Fruit fly (Drosophila melanogaster) whole organism, embryonic: Measurements from ENCODE around the gene qless.

ENCODE experiments used
- BEAF-32 ChIP-seq: fragments of 200-800 bp; sonication (Bioruptor generic); optimal IDR thresholded peaks from 3 replicates; lab custom pipeline; 2017; ENCODE audit warnings: missing biosample characterization, missing genetic modification characterization, mild to moderate bottlenecking, moderate library complexity, missing genetic modification reagents
- Bdp1 ChIP-seq: fragments of 200-800 bp; sonication (Bioruptor generic); optimal IDR thresholded peaks from 3 replicates; lab custom pipeline; 2016; ENCODE audit warnings: missing biosample characterization, missing genetic modification characterization
- CG10431 ChIP-seq: fragments of 200-800 bp; sonication (Bioruptor generic); optimal IDR thresholded peaks from 3 replicates; lab custom pipeline; 2018; ENCODE audit warnings: missing biosample characterization, mild to moderate bottlenecking, missing genetic modification characterization
- CG10565 ChIP-seq: fragments of 200-800 bp; sonication (Bioruptor generic); optimal IDR thresholded peaks from 3 replicates; lab custom pipeline; 2016; ENCODE audit warnings: missing biosample characterization, mild to moderate bottlenecking, missing genetic modification characterization
- CG10959 ChIP-seq: fragments of 200-800 bp; sonication (Bioruptor generic); IDR thresholded peaks from 2 replicates; pipeline ENCODE4 v1.3.6; 2022; ENCODE audit warnings: missing biosample characterization, missing genetic modification characterization
- CG11093 ChIP-seq: fragments of 200-800 bp; sonication (Bioruptor generic); IDR thresholded peaks from 3 replicates; pipeline ENCODE4 v1.3.6; 2022; ENCODE audit warnings: missing biosample characterization, missing genetic modification characterization
- CG12659 ChIP-seq: fragments of 200-800 bp; sonication (Bioruptor generic); optimal IDR thresholded peaks from 3 replicates; lab custom pipeline; 2017; ENCODE audit warnings: mild to moderate bottlenecking, missing biosample characterization, missing genetic modification reagents, missing genetic modification characterization
- CG14050 ChIP-seq: fragments of 200-800 bp; sonication (Bioruptor generic); IDR thresholded peaks from 3 replicates; pipeline ENCODE4 v1.3.6; 2022; ENCODE audit warnings: missing biosample characterization, missing genetic modification characterization
- CG15479 ChIP-seq: fragments of 200-800 bp; sonication (Bioruptor generic); optimal IDR thresholded peaks from 3 replicates; lab custom pipeline; 2019; ENCODE audit warnings: missing biosample characterization, mild to moderate bottlenecking, missing genetic modification characterization, moderate library complexity
- CG17802 ChIP-seq: fragments of 200-800 bp; sonication (Bioruptor generic); optimal IDR thresholded peaks from 2 replicates; lab custom pipeline; 2018; ENCODE audit warnings: missing biosample characterization, mild to moderate bottlenecking, missing genetic modification characterization, moderate library complexity
- CG2116 ChIP-seq: fragments of 200-800 bp; sonication (Bioruptor generic); optimal IDR thresholded peaks from 3 replicates; lab custom pipeline; 2018; ENCODE audit warnings: missing biosample characterization, mild to moderate bottlenecking, missing genetic modification characterization
- CG2712 ChIP-seq: fragments of 200-800 bp; optimal IDR thresholded peaks from 3 replicates; lab custom pipeline; 2019; ENCODE audit warnings: missing biosample characterization, mild to moderate bottlenecking, missing genetic modification characterization, moderate library complexity
- CG33557 ChIP-seq: fragments of 200-800 bp; sonication (Bioruptor generic); optimal IDR thresholded peaks from 2 replicates; lab custom pipeline; 2019; ENCODE audit warnings: missing biosample characterization, mild to moderate bottlenecking, missing genetic modification characterization, moderate library complexity
- CG3838 ChIP-seq: fragments of 200-800 bp; sonication (Bioruptor generic); optimal IDR thresholded peaks from 3 replicates; lab custom pipeline; 2016; ENCODE audit warnings: missing biosample characterization, missing genetic modification characterization
- CG6254 ChIP-seq: fragments of 200-800 bp; sonication (Bioruptor generic); optimal IDR thresholded peaks from 3 replicates; lab custom pipeline; 2017; ENCODE audit warnings: mild to moderate bottlenecking, missing biosample characterization, missing genetic modification reagents, missing genetic modification characterization
- CG6813 ChIP-seq: fragments of 200-800 bp; sonication (Bioruptor generic); optimal IDR thresholded peaks from 2 replicates; lab custom pipeline; 2017; ENCODE audit warnings: missing biosample characterization, missing genetic modification characterization, mild to moderate bottlenecking, moderate library complexity, missing genetic modification reagents
- CG7357 ChIP-seq: fragments of 200-800 bp; sonication (Bioruptor generic); IDR thresholded peaks from 3 replicates; pipeline ENCODE4 v1.3.6; 2022; ENCODE audit warnings: missing biosample characterization, missing genetic modification characterization
- CG8944 ChIP-seq: fragments of 200-800 bp; sonication (Bioruptor generic); optimal IDR thresholded peaks from 3 replicates; lab custom pipeline; 2016; ENCODE audit warnings: missing biosample characterization, missing genetic modification characterization
- CG9876 ChIP-seq: fragments of 200-800 bp; sonication (Bioruptor generic); optimal IDR thresholded peaks from 2 replicates; lab custom pipeline; 2016; ENCODE audit warnings: missing biosample characterization, missing genetic modification characterization
- D19A ChIP-seq: fragments of 200-800 bp; optimal IDR thresholded peaks from 3 replicates; lab custom pipeline; 2019; ENCODE audit warnings: missing biosample characterization, mild to moderate bottlenecking, missing genetic modification characterization, moderate library complexity
- Dek ChIP-seq: fragments of 200-800 bp; sonication (Bioruptor generic); optimal IDR thresholded peaks from 3 replicates; lab custom pipeline; 2019; ENCODE audit warnings: missing biosample characterization, mild to moderate bottlenecking, missing genetic modification characterization, moderate library complexity
- Dip2 ChIP-seq: fragments of 200-800 bp; sonication (Bioruptor generic); IDR thresholded peaks from 2 replicates; pipeline ENCODE4 v1.3.6; 2022; ENCODE audit warnings: missing biosample characterization, missing genetic modification characterization
- Dref ChIP-seq: fragments of 200-800 bp; sonication (Bioruptor generic); IDR thresholded peaks from 2 replicates; pipeline ENCODE4 v1.3.6; 2022; ENCODE audit warnings: missing biosample characterization, missing genetic modification characterization
- ERR ChIP-seq: fragments of 200-800 bp; sonication (Bioruptor generic); optimal IDR thresholded peaks from 2 replicates; lab custom pipeline; 2016; ENCODE audit warnings: missing biosample characterization, missing genetic modification characterization
- Gug ChIP-seq: fragments of 200-800 bp; sonication (Bioruptor generic); IDR thresholded peaks from 4 replicates; pipeline ENCODE4 v1.3.6; 2022; ENCODE audit warnings: missing biosample characterization, missing genetic modification characterization
- HHEX ChIP-seq: fragments of 200-800 bp; sonication (Bioruptor generic); optimal IDR thresholded peaks from 3 replicates; lab custom pipeline; 2017; ENCODE audit warnings: missing biosample characterization, mild to moderate bottlenecking, missing genetic modification characterization, missing genetic modification reagents
- Hr51 ChIP-seq, 2 experiments: fragments of 200-800 bp; sonication (Bioruptor generic); optimal IDR thresholded peaks; 2 replicates in 1 of 2; 3 replicates in 1 of 2; lab custom pipeline; 2016 to 2018; ENCODE audit warnings: missing biosample characterization in 2 of 2, missing genetic modification characterization in 2 of 2, mild to moderate bottlenecking in 1 of 2, moderate library complexity in 1 of 2
- Hsf ChIP-seq: fragments of 200-800 bp; sonication (Bioruptor generic); optimal IDR thresholded peaks from 3 replicates; lab custom pipeline; 2016; ENCODE audit warnings: missing biosample characterization, missing genetic modification characterization
- Jarid2 ChIP-seq: fragments of 200-800 bp; sonication (Bioruptor generic); optimal IDR thresholded peaks from 3 replicates; lab custom pipeline; 2017; ENCODE audit warnings: mild to moderate bottlenecking, missing biosample characterization, missing genetic modification reagents, missing genetic modification characterization
- Mad ChIP-seq: fragments of 200-800 bp; sonication (Bioruptor generic); optimal IDR thresholded peaks from 2 replicates; lab custom pipeline; 2016; ENCODE audit warnings: missing biosample characterization, missing genetic modification characterization
- NC2β ChIP-seq: fragments of 200-800 bp; sonication (Bioruptor generic); optimal IDR thresholded peaks from 2 replicates; lab custom pipeline; 2016; ENCODE audit warnings: missing biosample characterization, missing genetic modification characterization
- Neu2 ChIP-seq: fragments of 200-800 bp; sonication (Bioruptor generic); optimal IDR thresholded peaks from 3 replicates; lab custom pipeline; 2016; ENCODE audit warnings: missing biosample characterization, missing genetic modification characterization, borderline replicate concordance
- Taf1 ChIP-seq: fragments of 200-800 bp; sonication (Bioruptor generic); IDR thresholded peaks from 2 replicates; pipeline ENCODE4 v1.3.6; 2022; ENCODE audit warnings: missing biosample characterization, missing genetic modification characterization
- Xbp1 ChIP-seq: fragments of 200-800 bp; sonication (Bioruptor generic); optimal IDR thresholded peaks from 3 replicates; lab custom pipeline; 2016; ENCODE audit warnings: missing biosample characterization, mild to moderate bottlenecking, missing genetic modification characterization
- YL-1 ChIP-seq: fragments of 200-800 bp; sonication (Bioruptor generic); optimal IDR thresholded peaks from 3 replicates; lab custom pipeline; 2017; ENCODE audit warnings: missing biosample characterization, mild to moderate bottlenecking, missing genetic modification characterization
- ash1 ChIP-seq: fragments of 200-800 bp; sonication (Bioruptor generic); optimal IDR thresholded peaks from 2 replicates; lab custom pipeline; 2018; ENCODE audit warnings: missing biosample characterization, mild to moderate bottlenecking, missing genetic modification characterization
- az2 ChIP-seq: fragments of 200-800 bp; sonication (Bioruptor generic); optimal IDR thresholded peaks from 3 replicates; lab custom pipeline; 2016; ENCODE audit warnings: missing biosample characterization, missing genetic modification characterization
- gfzf ChIP-seq: fragments of 200-800 bp; sonication (Bioruptor generic); optimal IDR thresholded peaks from 2 replicates; lab custom pipeline; 2016; ENCODE audit warnings: missing biosample characterization, mild to moderate bottlenecking, missing genetic modification characterization, moderate library complexity
- gsb-n ChIP-seq: fragments of 200-800 bp; sonication (Bioruptor generic); optimal IDR thresholded peaks from 3 replicates; lab custom pipeline; 2018; ENCODE audit warnings: missing biosample characterization, mild to moderate bottlenecking, missing genetic modification characterization
- ham ChIP-seq: fragments of 200-800 bp; sonication (Bioruptor generic); IDR thresholded peaks from 2 replicates; pipeline ENCODE4 v1.3.6; 2022; ENCODE audit warnings: missing biosample characterization, missing genetic modification characterization
- hb ChIP-seq: fragments of 200-800 bp; sonication (Bioruptor generic); IDR thresholded peaks from 3 replicates; pipeline ENCODE4 v1.3.6; 2022; ENCODE audit warnings: missing biosample characterization, missing genetic modification characterization; ENCODE audit not compliant: partially characterized antibody
- kah ChIP-seq: fragments of 200-800 bp; sonication (Bioruptor generic); optimal IDR thresholded peaks from 2 replicates; lab custom pipeline; 2018; ENCODE audit warnings: missing biosample characterization, mild to moderate bottlenecking, missing genetic modification characterization
- knrl ChIP-seq: fragments of 200-800 bp; sonication (Bioruptor generic); IDR thresholded peaks from 3 replicates; pipeline ENCODE4 v1.3.6; 2022; ENCODE audit warnings: missing biosample characterization, missing genetic modification characterization; ENCODE audit not compliant: partially characterized antibody
- lab ChIP-seq: fragments of 200-800 bp; sonication (Bioruptor generic); optimal IDR thresholded peaks from 3 replicates; lab custom pipeline; 2017; ENCODE audit warnings: missing biosample characterization, missing genetic modification characterization, mild to moderate bottlenecking, moderate library complexity, missing genetic modification reagents
- lov ChIP-seq, 2 experiments: fragments of 200-800 bp in 1 of 2; fragments of >200 bp in 1 of 2; sonication (Bioruptor generic) in 1 of 2; IDR thresholded peaks in 1 of 2; optimal IDR thresholded peaks in 1 of 2; 2 replicates in 1 of 2; 3 replicates in 1 of 2; pipeline versions ENCODE4 v1.3.6 to Lab custom; 2017 to 2022; ENCODE audit warnings: missing biosample characterization in 1 of 2, missing genetic modification characterization in 1 of 2
- ro ChIP-seq: fragments of 200-800 bp; sonication (Bioruptor generic); IDR thresholded peaks from 2 replicates; pipeline ENCODE4 v1.3.6; 2022; ENCODE audit warnings: missing biosample characterization, missing genetic modification characterization
- zen ChIP-seq: fragments of 200-800 bp; sonication (Bioruptor generic); optimal IDR thresholded peaks from 3 replicates; lab custom pipeline; 2018; ENCODE audit warnings: missing biosample characterization, mild to moderate bottlenecking, missing genetic modification characterization, moderate library complexity

The qless gene

dm6 chr3R:31218997-31219992, 33.1 kb downstream of the qless start, which contains the start of gene ATPsynC (continued):
- TF ChIP-seq CG15479 (GFP tag; lab: Kevin White, UChicago) (peak; percentile 51), CG2116 (GFP tag; lab: Kevin White, UChicago) (peak; percentile 51), CG14050 (GFP tag; lab: Robert Waterston, UW) (no peak), gfzf (peak; percentile 100), lov (optimal IDR thresholded peaks at IDR 0.05; lab: Kevin White, UChicago) (no peak), lov (GFP tag; IDR thresholded peaks at IDR 0.05; lab: Robert Waterston, UW) (no peak), CG10431 (peak; percentile 54), knrl (GFP tag; lab: Robert Waterston, UW) (no peak), Dip2 (GFP tag; lab: Robert Waterston, UW) (no peak), az2 (peak; percentile 93), Xbp1 (GFP tag; lab: Kevin White, UChicago) (no peak), Taf1 (GFP tag; lab: Robert Waterston, UW) (no peak), Gug (GFP tag; lab: Robert Waterston, UW) (no peak), BEAF-32 (GFP tag; lab: Kevin White, UChicago) (peak; percentile 71), ERR (GFP tag; lab: Kevin White, UChicago) (peak; percentile 58), zen (peak; percentile 40), CG2712 (tag; lab: Kevin White, UChicago) (peak; percentile 52), Jarid2 (GFP tag; lab: Kevin White, UChicago) (peak; percentile 78), hb (GFP tag; lab: Robert Waterston, UW) (no peak), Neu2 (GFP tag; lab: Kevin White, UChicago) (no peak), ham (GFP tag; lab: Robert Waterston, UW) (no peak), ro (GFP tag; lab: Robert Waterston, UW) (no peak), CG12659 (GFP tag; lab: Kevin White, UChicago) (peak; percentile 93), Hsf (GFP tag; lab: Kevin White, UChicago) (peak; percentile 44), ash1 (GFP tag; lab: Kevin White, UChicago) (peak; percentile 63), CG10565 (no peak), CG33557 (GFP tag; lab: Kevin White, UChicago) (peak; percentile 3), lab (GFP tag; lab: Kevin White, UChicago) (peak; percentile 67), CG7357 (peak; percentile 99), Mad (GFP tag; lab: Kevin White, UChicago) (peak; percentile 41), Dref (no peak), YL-1 (GFP tag; lab: Kevin White, UChicago) (peak; percentile 91), Bdp1 (GFP tag; lab: Kevin White, UChicago) (peak; percentile 24), CG10959 (GFP tag; lab: Robert Waterston, UW) (no peak), Dek (tag; lab: Kevin White, UChicago) (peak; percentile 61), NC2β (GFP tag; lab: Kevin White, UChicago) (peak; percentile 69), CG6254 (GFP tag; lab: Kevin White, UChicago) (peak; percentile 49), HHEX (peak; percentile 20), CG11093 (GFP tag; lab: Robert Waterston, UW) (0 out of 3 replicates have a peak, but pooled peaks have one; percentile 18), Hr51 (GFP tag; optimal IDR thresholded peaks at IDR 0.05; lab: Kevin White, UChicago) (peak; percentile 23 to 24), CG8944 (GFP tag; lab: Kevin White, UChicago) (peak; percentile 10), CG17802 (tag; lab: Kevin White, UChicago) (peak; percentile 78), CG9876 (GFP tag; lab: Kevin White, UChicago) (no peak), gsb-n (peak; percentile 9), kah (GFP tag; lab: Kevin White, UChicago) (no peak), D19A (peak; percentile 11), CG6813 (GFP tag; lab: Kevin White, UChicago) (peak; percentile 34), CG3838 (GFP tag; lab: Kevin White, UChicago) (no peak)
